Fruit fly (Drosophila melanogaster): ENCODE data around the gene CG10154.

Gene CG10154

DNA sequence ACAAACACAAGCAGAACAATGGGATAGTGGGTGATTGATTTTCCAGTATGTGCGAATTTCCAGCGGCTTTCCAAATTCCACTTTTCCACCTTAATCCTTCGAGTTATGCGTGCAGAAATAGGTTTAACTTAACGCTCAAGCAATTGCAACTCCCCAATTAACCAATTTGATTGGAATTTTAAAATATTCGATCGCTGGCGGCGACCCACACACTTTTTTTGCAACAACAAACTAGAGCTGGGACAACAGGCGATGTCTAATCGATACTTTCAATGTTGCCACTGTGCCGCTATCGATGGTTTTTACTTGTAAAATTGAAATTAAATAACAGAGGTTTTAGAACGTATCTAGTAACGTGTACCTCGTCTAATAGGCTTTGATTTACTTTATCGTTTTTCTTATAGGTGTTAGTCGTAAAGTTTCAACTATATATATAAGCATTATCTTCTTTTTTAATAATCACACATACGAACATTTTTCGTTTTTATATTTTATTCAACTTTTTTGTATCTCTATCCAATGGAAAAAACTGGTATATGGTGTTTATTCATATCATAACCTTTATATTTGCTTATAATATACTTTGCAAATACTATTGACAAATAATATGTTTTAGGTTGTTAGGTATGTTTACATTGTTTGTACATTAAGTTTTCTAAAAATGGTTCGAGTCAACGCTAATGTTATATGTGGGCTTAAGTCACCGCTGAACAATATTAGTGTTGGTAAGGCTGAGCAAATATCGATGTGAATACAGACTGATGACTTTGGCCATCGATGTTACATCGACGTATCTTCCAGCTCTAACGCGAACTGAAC lies 49.3 kb upstream of the CG10154 start, which contains the start of the genes Abp1 and Tgi (continued):
- TF ChIP-seq CG12391 (tag; optimal IDR thresholded peaks at IDR 0.05) (peak; percentile 60), Ssrp (tag; optimal IDR thresholded peaks at IDR 0.05) (no peak), Myb (GFP tag; optimal IDR thresholded peaks at IDR 0.05) (peak; percentile 38), bigmax (GFP tag; optimal IDR thresholded peaks at IDR 0.05) (no peak), CG1602 (GFP tag; optimal IDR thresholded peaks at IDR 0.05) (peak; percentile 13), tap (tag; optimal IDR thresholded peaks at IDR 0.05) (no peak), Dbx (GFP tag; IDR thresholded peaks at IDR 0.05) (peak; percentile 54; the same call in 2 of the 3 replicates), ATbp (GFP tag; optimal IDR thresholded peaks at IDR 0.05) (no peak), CG2116 (GFP tag; optimal IDR thresholded peaks at IDR 0.05) (peak; percentile 73), slbo (GFP tag; IDR thresholded peaks at IDR 0.05) (peak; percentile 72), CG12744 (GFP tag; optimal IDR thresholded peaks at IDR 0.05) (peak; percentile 15), CG30020 (tag; optimal IDR thresholded peaks at IDR 0.05) (peak; percentile 10), CG2875 (GFP tag; optimal IDR thresholded peaks at IDR 0.05) (no peak), CG10209 (GFP tag; optimal IDR thresholded peaks at IDR 0.05) (peak; percentile 15), Hsf (GFP tag; optimal IDR thresholded peaks at IDR 0.05) (peak; percentile 35), trem (tag; optimal IDR thresholded peaks at IDR 0.05) (no peak), ems (GFP tag; optimal IDR thresholded peaks at IDR 0.05) (no peak), CG16815 (GFP tag; optimal IDR thresholded peaks at IDR 0.05) (no peak), CG3838 (GFP tag; optimal IDR thresholded peaks at IDR 0.05) (no peak), CG10147 (GFP tag; optimal IDR thresholded peaks at IDR 0.05) (no peak), CG6683 (GFP tag; optimal IDR thresholded peaks at IDR 0.05) (no peak), da (GFP tag; optimal IDR thresholded peaks at IDR 0.05) (no peak), dmrt11E (tag; optimal IDR thresholded peaks at IDR 0.05) (peak; percentile 23), bcd (GFP tag; optimal IDR thresholded peaks at IDR 0.05) (no peak), CG4854 (GFP tag; optimal IDR thresholded peaks at IDR 0.05) (no peak), CG13287 (GFP tag; IDR thresholded peaks at IDR 0.05; ENCODE audit: partially characterized antibody) (peak; percentile 80), Doc3 (GFP tag; IDR thresholded peaks at IDR 0.05; ENCODE audit: partially characterized antibody) (peak; percentile 64), Lpt (GFP tag; optimal IDR thresholded peaks at IDR 0.05) (no peak), HLHmδ (GFP tag; optimal IDR thresholded peaks at IDR 0.05) (no peak), CG10543 (GFP tag; optimal IDR thresholded peaks at IDR 0.05) (no peak), CG7963 (GFP tag; IDR thresholded peaks at IDR 0.05; ENCODE audit: partially characterized antibody) (peak; percentile 84), kay (GFP tag; optimal IDR thresholded peaks at IDR 0.05) (no peak), Hmx (GFP tag; optimal IDR thresholded peaks at IDR 0.05) (no peak), HLH3B (GFP tag; IDR thresholded peaks at IDR 0.05) (no peak), Nf-YA (GFP tag; IDR thresholded peaks at IDR 0.05) (no peak), sqz (GFP tag; optimal IDR thresholded peaks at IDR 0.05) (no peak), CG9609 (GFP tag; optimal IDR thresholded peaks at IDR 0.05) (no peak), CG9797 (GFP tag; optimal IDR thresholded peaks at IDR 0.05) (no peak), Sox102F (GFP tag; optimal IDR thresholded peaks at IDR 0.05) (no peak), mirr (GFP tag; optimal IDR thresholded peaks at IDR 0.05) (no peak), dimm (GFP tag; IDR thresholded peaks at IDR 0.05) (no peak), CG10462 (GFP tag; optimal IDR thresholded peaks at IDR 0.05) (no peak), CG15073 (GFP tag; optimal IDR thresholded peaks at IDR 0.05) (no peak), hbn (GFP tag; IDR thresholded peaks at IDR 0.05; ENCODE audit: partially characterized antibody) (peak; percentile 64), prd (optimal IDR thresholded peaks at IDR 0.05) (no peak), prd (GFP tag; IDR thresholded peaks at IDR 0.05) (peak; percentile 21; the same call in 1 of the 3 replicates), fd3F (GFP tag; optimal IDR thresholded peaks at IDR 0.05) (peak; percentile 58), CG12299 (tag; optimal IDR thresholded peaks at IDR 0.05) (no peak), abd-A (tag; optimal IDR thresholded peaks at IDR 0.05) (no peak)
